Worm (Caenorhabditis elegans): ENCODE data around the gene col-130.

DNA sequence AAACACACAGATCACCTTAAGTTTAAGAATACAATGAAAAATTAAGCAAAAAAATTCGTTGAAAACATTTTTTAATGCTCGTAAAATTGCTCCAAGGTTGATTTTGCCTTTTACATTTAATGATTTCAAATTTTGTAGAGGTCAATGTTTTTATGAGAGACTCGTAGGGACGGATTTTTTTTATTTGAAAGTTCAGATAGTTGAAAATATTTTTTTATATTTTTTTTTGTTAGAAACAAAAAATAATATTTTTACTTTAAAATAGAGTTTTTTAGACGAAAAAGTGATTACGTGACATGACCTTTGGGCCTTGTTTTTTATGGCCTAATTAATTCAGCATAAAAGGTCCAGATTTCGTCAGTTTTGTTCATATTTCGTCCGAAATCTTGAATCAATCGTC, 26.4 kb upstream of the col-130 start, which contains the start of gene smz-1:
- TF ChIP-seq aly-1 (tag; optimal IDR thresholded peaks at IDR 0.05) (no peak), tbx-37 (GFP tag; conservative IDR thresholded peaks at IDR 0.05) (no peak), ama-1 (optimal IDR thresholded peaks at IDR 0.05) (no peak), F13C5.2 (tag; optimal IDR thresholded peaks at IDR 0.05) (no peak), scrt-1 (GFP tag; IDR thresholded peaks at IDR 0.05) (no peak), ceh-36 (tag; optimal IDR thresholded peaks at IDR 0.05) (no peak), pes-1 (GFP tag; IDR thresholded peaks at IDR 0.05) (no peak), flt-1 (GFP tag; IDR thresholded peaks at IDR 0.05) (no peak), hmg-4 (GFP tag; optimal IDR thresholded peaks at IDR 0.05) (no peak), hmbx-1 (tag; optimal IDR thresholded peaks at IDR 0.05) (no peak), hnd-1 (tag; optimal IDR thresholded peaks at IDR 0.05) (no peak), tra-4 (tag; optimal IDR thresholded peaks at IDR 0.05) (no peak), ets-7 (tag; optimal IDR thresholded peaks at IDR 0.05) (no peak), ceh-13 (GFP tag; optimal IDR thresholded peaks at IDR 0.05) (no peak)

Measured in whole organism, early embryonic.